Worm (Caenorhabditis elegans): ENCODE data around the gene ule-5.

DNA sequence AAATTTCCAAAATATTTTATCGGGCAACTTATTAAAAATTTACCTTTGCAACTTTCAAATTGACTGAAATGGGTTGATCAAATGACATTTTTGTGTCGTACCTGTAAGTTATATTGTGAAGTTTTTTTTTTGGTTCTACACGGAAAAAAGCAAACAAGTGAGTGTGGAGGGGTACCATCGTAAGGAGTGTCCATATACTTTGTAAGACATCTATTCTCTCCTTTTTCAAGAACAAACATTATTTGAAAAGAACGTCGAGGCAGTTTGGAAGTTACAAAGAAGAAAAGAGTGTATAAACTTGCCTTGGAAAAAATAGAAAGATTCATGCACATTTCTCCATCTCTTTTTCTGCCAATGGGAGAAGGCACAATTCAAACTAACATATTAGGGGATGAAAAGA, 45.5 kb upstream of the ule-5 start, which contains the start of gene taf-7.1:
- TF ChIP-seq zag-1 (tag; optimal IDR thresholded peaks at IDR 0.05) (no peak), nhr-237 (tag; optimal IDR thresholded peaks at IDR 0.05) (no peak), ama-1 (optimal IDR thresholded peaks at IDR 0.05) (no peak), nhr-77 (tag; optimal IDR thresholded peaks at IDR 0.05) (no peak), nhr-76 (tag; optimal IDR thresholded peaks at IDR 0.05) (no peak), tbx-2 (tag; optimal IDR thresholded peaks at IDR 0.05) (no peak), lsy-12 (tag; optimal IDR thresholded peaks at IDR 0.05) (no peak), pha-4 (tag; optimal IDR thresholded peaks at IDR 0.05) (no peak)

All from whole organism, L3 larva.